Fruit fly (Drosophila melanogaster) whole organism, embryonic: ENCODE results near the gene Acat1.

Experiments used
- CG10654 ChIP-seq: fragments of 200-800 bp; sonication (Bioruptor generic); optimal IDR thresholded peaks from 2 replicates; lab custom pipeline; 2016; ENCODE audit warnings: missing biosample characterization, missing genetic modification characterization
- CG10979 ChIP-seq: fragments of 200-800 bp; sonication (Bioruptor generic); optimal IDR thresholded peaks from 2 replicates; lab custom pipeline; 2018; ENCODE audit warnings: missing biosample characterization, mild to moderate bottlenecking, missing genetic modification characterization, moderate library complexity
- CG11247 ChIP-seq: fragments of 200-800 bp; sonication (Bioruptor generic); IDR thresholded peaks from 2 replicates; pipeline ENCODE4 v1.3.6; 2022; ENCODE audit warnings: missing biosample characterization, missing genetic modification characterization
- CG11504 ChIP-seq: fragments of 200-800 bp; sonication (Bioruptor generic); optimal IDR thresholded peaks from 3 replicates; lab custom pipeline; 2019; ENCODE audit warnings: missing biosample characterization, mild to moderate bottlenecking, missing genetic modification characterization, moderate library complexity
- CG11696 ChIP-seq: fragments of 200-800 bp; sonication (Bioruptor generic); IDR thresholded peaks from 2 replicates; pipeline ENCODE4 v1.3.6; 2022; ENCODE audit warnings: missing biosample characterization, missing genetic modification characterization
- CG12299 ChIP-seq: fragments of 200-800 bp; sonication (Bioruptor generic); optimal IDR thresholded peaks from 2 replicates; lab custom pipeline; 2018; ENCODE audit warnings: missing biosample characterization, mild to moderate bottlenecking, missing genetic modification characterization
- CG14965 ChIP-seq: fragments of 200-800 bp; sonication (Bioruptor generic); optimal IDR thresholded peaks from 2 replicates; lab custom pipeline; 2016; ENCODE audit warnings: missing biosample characterization, missing genetic modification characterization, borderline replicate concordance
- CG17361 ChIP-seq: fragments of 200-800 bp; sonication (Bioruptor generic); IDR thresholded peaks from 3 replicates; pipeline ENCODE4 v1.3.6; 2022; ENCODE audit warnings: missing biosample characterization, missing genetic modification characterization
- CG17829 ChIP-seq: fragments of 200-800 bp; optimal IDR thresholded peaks from 2 replicates; lab custom pipeline; 2019; ENCODE audit warnings: missing biosample characterization, mild to moderate bottlenecking, missing genetic modification characterization, moderate library complexity
- CG18764 ChIP-seq: fragments of 200-800 bp; sonication (Bioruptor generic); optimal IDR thresholded peaks from 3 replicates; lab custom pipeline; 2016; ENCODE audit warnings: missing biosample characterization, missing genetic modification characterization
- CG2199 ChIP-seq: fragments of 200-800 bp; sonication (Bioruptor generic); IDR thresholded peaks from 3 replicates; pipeline ENCODE4 v1.3.6; 2022; ENCODE audit warnings: missing biosample characterization, missing genetic modification characterization
- CG32772 ChIP-seq: fragments of 200-800 bp; sonication (Bioruptor generic); IDR thresholded peaks from 2 replicates; pipeline ENCODE4 v1.3.6; 2022; ENCODE audit warnings: missing biosample characterization, missing genetic modification characterization
- CG3838 ChIP-seq: fragments of 200-800 bp; sonication (Bioruptor generic); optimal IDR thresholded peaks from 3 replicates; lab custom pipeline; 2016; ENCODE audit warnings: missing biosample characterization, missing genetic modification characterization
- CG4328 ChIP-seq: fragments of 200-800 bp; sonication (Bioruptor generic); optimal IDR thresholded peaks from 3 replicates; lab custom pipeline; 2017; ENCODE audit warnings: missing biosample characterization, missing genetic modification reagents, missing genetic modification characterization
- CG4730 ChIP-seq: fragments of 200-800 bp; sonication (Bioruptor generic); IDR thresholded peaks from 2 replicates; pipeline ENCODE4 v1.3.6; 2022; ENCODE audit warnings: missing biosample characterization, missing genetic modification characterization
- CG4820 ChIP-seq: fragments of 200-800 bp; sonication (Bioruptor generic); optimal IDR thresholded peaks from 3 replicates; lab custom pipeline; 2016; ENCODE audit warnings: missing biosample characterization, missing genetic modification characterization
- CG6272 ChIP-seq: fragments of 200-800 bp; sonication (Bioruptor generic); IDR thresholded peaks from 2 replicates; pipeline ENCODE4 v1.3.6; 2022; ENCODE audit warnings: missing biosample characterization, missing genetic modification characterization
- CG6654 ChIP-seq: fragments of 200-800 bp; sonication (Bioruptor generic); optimal IDR thresholded peaks from 2 replicates; lab custom pipeline; 2017; ENCODE audit warnings: missing biosample characterization, mild to moderate bottlenecking, missing genetic modification characterization
- CG7839 ChIP-seq: fragments of 200-800 bp; sonication (Bioruptor generic); optimal IDR thresholded peaks from 3 replicates; lab custom pipeline; 2018; ENCODE audit warnings: missing biosample characterization, mild to moderate bottlenecking, missing genetic modification characterization, moderate library complexity
- CG7987 ChIP-seq: fragments of 200-800 bp; sonication (Bioruptor generic); optimal IDR thresholded peaks from 2 replicates; lab custom pipeline; 2018; ENCODE audit warnings: missing biosample characterization, mild to moderate bottlenecking, missing genetic modification characterization, moderate library complexity
- Doc3 ChIP-seq: fragments of 200-800 bp; sonication (Bioruptor generic); IDR thresholded peaks from 3 replicates; pipeline ENCODE4 v1.3.6; 2022; ENCODE audit warnings: missing biosample characterization, missing genetic modification characterization; ENCODE audit not compliant: partially characterized antibody
- Ets65A ChIP-seq: fragments of 200-800 bp; sonication (Bioruptor generic); peaks from one replicate; lab custom pipeline; 2016; ENCODE audit warnings: missing biosample characterization, missing genetic modification characterization
- HmgD ChIP-seq: fragments of 200-800 bp; sonication (Bioruptor generic); optimal IDR thresholded peaks from 3 replicates; lab custom pipeline; 2016; ENCODE audit warnings: missing biosample characterization, missing genetic modification characterization
- Hr39 ChIP-seq: fragments of >200 bp; optimal IDR thresholded peaks from 2 replicates; lab custom pipeline; 2017
- MTF-1 ChIP-seq: fragments of 200-800 bp; sonication (Bioruptor generic); optimal IDR thresholded peaks from 2 replicates; lab custom pipeline; 2018; ENCODE audit warnings: missing biosample characterization, mild to moderate bottlenecking, missing genetic modification characterization, borderline replicate concordance
- Meics ChIP-seq: fragments of 200-800 bp; sonication (Bioruptor generic); optimal IDR thresholded peaks from 2 replicates; lab custom pipeline; 2017; ENCODE audit warnings: missing biosample characterization, mild to moderate bottlenecking, missing genetic modification characterization
- NK7.1 ChIP-seq: fragments of 200-800 bp; sonication (Bioruptor generic); optimal IDR thresholded peaks from 3 replicates; lab custom pipeline; 2016; ENCODE audit warnings: missing biosample characterization, missing genetic modification characterization
- Nf-YA ChIP-seq: fragments of 200-800 bp; sonication (Bioruptor generic); IDR thresholded peaks from 2 replicates; pipeline ENCODE4 v1.3.6; 2022; ENCODE audit warnings: missing biosample characterization, missing genetic modification characterization
- ab ChIP-seq: fragments of 200-800 bp; sonication (Bioruptor generic); optimal IDR thresholded peaks from 2 replicates; lab custom pipeline; 2016; ENCODE audit warnings: missing biosample characterization, missing genetic modification characterization
- bab2 ChIP-seq: fragments of 200-800 bp; sonication (Bioruptor generic); optimal IDR thresholded peaks from 2 replicates; lab custom pipeline; 2016; ENCODE audit warnings: missing biosample characterization, missing genetic modification characterization
- br ChIP-seq: fragments of >200 bp; optimal IDR thresholded peaks from 2 replicates; lab custom pipeline; 2017
- cas ChIP-seq: fragments of 200-800 bp; sonication (Bioruptor generic); IDR thresholded peaks from 2 replicates; pipeline ENCODE4 v1.3.6; 2022; ENCODE audit warnings: missing biosample characterization, missing genetic modification characterization
- danr ChIP-seq: fragments of 200-800 bp; sonication (Bioruptor generic); IDR thresholded peaks from 2 replicates; pipeline ENCODE4 v1.3.6; 2022; ENCODE audit warnings: missing biosample characterization, missing genetic modification characterization
- dati ChIP-seq: fragments of 200-800 bp; sonication (Bioruptor generic); IDR thresholded peaks from 2 replicates; pipeline ENCODE4 v1.3.6; 2022; ENCODE audit warnings: missing biosample characterization, missing genetic modification characterization
- dimm ChIP-seq: fragments of 200-800 bp; sonication (Bioruptor generic); IDR thresholded peaks from 2 replicates; pipeline ENCODE4 v1.3.6; 2022; ENCODE audit warnings: missing biosample characterization, missing genetic modification characterization
- disco-r ChIP-seq: fragments of 200-800 bp; sonication (Bioruptor generic); optimal IDR thresholded peaks from 2 replicates; lab custom pipeline; 2016; ENCODE audit warnings: missing biosample characterization, missing genetic modification characterization
- dmrt99B ChIP-seq: fragments of 200-800 bp; sonication (Bioruptor generic); optimal IDR thresholded peaks from 2 replicates; lab custom pipeline; 2018; ENCODE audit warnings: missing biosample characterization, mild to moderate bottlenecking, missing genetic modification characterization, moderate library complexity
- grn ChIP-seq: fragments of 200-800 bp; sonication (Bioruptor generic); optimal IDR thresholded peaks from 3 replicates; lab custom pipeline; 2017; ENCODE audit warnings: missing biosample characterization, missing genetic modification characterization
- h ChIP-seq: fragments of >200 bp; optimal IDR thresholded peaks from 2 replicates; lab custom pipeline; 2017
- ham ChIP-seq: fragments of 200-800 bp; sonication (Bioruptor generic); IDR thresholded peaks from 2 replicates; pipeline ENCODE4 v1.3.6; 2022; ENCODE audit warnings: missing biosample characterization, missing genetic modification characterization
- hb ChIP-seq: fragments of 200-800 bp; sonication (Bioruptor generic); IDR thresholded peaks from 3 replicates; pipeline ENCODE4 v1.3.6; 2022; ENCODE audit warnings: missing biosample characterization, missing genetic modification characterization; ENCODE audit not compliant: partially characterized antibody
- hth ChIP-seq: fragments of >200 bp; optimal IDR thresholded peaks from 2 replicates; lab custom pipeline; 2017; ENCODE audit warnings: inconsistent platforms
- lab ChIP-seq: fragments of 200-800 bp; sonication (Bioruptor generic); optimal IDR thresholded peaks from 3 replicates; lab custom pipeline; 2017; ENCODE audit warnings: missing biosample characterization, missing genetic modification characterization, mild to moderate bottlenecking, moderate library complexity, missing genetic modification reagents
- nau ChIP-seq: fragments of 200-800 bp; sonication (Bioruptor generic); optimal IDR thresholded peaks from 3 replicates; lab custom pipeline; 2017; ENCODE audit warnings: missing biosample characterization, mild to moderate bottlenecking, missing genetic modification characterization, missing genetic modification reagents
- org-1 ChIP-seq: fragments of 200-800 bp; sonication (Bioruptor generic); optimal IDR thresholded peaks from 2 replicates; lab custom pipeline; 2017; ENCODE audit warnings: missing biosample characterization, missing genetic modification characterization
- pros ChIP-seq: fragments of 200-800 bp; sonication (Bioruptor generic); optimal IDR thresholded peaks from 3 replicates; lab custom pipeline; 2019; ENCODE audit warnings: missing biosample characterization, mild to moderate bottlenecking, missing genetic modification characterization, moderate library complexity
- repo ChIP-seq: fragments of 200-800 bp; sonication (Bioruptor generic); optimal IDR thresholded peaks from 2 replicates; lab custom pipeline; 2016; ENCODE audit warnings: missing biosample characterization, missing genetic modification characterization
- sens-2 ChIP-seq: fragments of 200-800 bp; sonication (Bioruptor generic); IDR thresholded peaks from 2 replicates; pipeline ENCODE4 v1.3.6; 2022; ENCODE audit warnings: missing biosample characterization, missing genetic modification characterization
- shn ChIP-seq: fragments of 200-800 bp; sonication (Bioruptor generic); optimal IDR thresholded peaks from 3 replicates; lab custom pipeline; 2016; ENCODE audit warnings: missing biosample characterization, missing genetic modification characterization
- slp2 ChIP-seq: fragments of 200-800 bp; sonication (Bioruptor generic); optimal IDR thresholded peaks from 2 replicates; lab custom pipeline; 2016; ENCODE audit warnings: missing biosample characterization, missing genetic modification characterization
- sr ChIP-seq: fragments of 200-800 bp; sonication (Bioruptor generic); IDR thresholded peaks from 3 replicates; pipeline ENCODE4 v1.3.6; 2022; ENCODE audit warnings: missing biosample characterization, missing genetic modification characterization
- stc ChIP-seq: fragments of 200-800 bp; sonication (Bioruptor generic); IDR thresholded peaks from 2 replicates; pipeline ENCODE4 v1.3.6; 2022; ENCODE audit warnings: missing biosample characterization, missing genetic modification characterization

The Acat1 gene

DNA sequence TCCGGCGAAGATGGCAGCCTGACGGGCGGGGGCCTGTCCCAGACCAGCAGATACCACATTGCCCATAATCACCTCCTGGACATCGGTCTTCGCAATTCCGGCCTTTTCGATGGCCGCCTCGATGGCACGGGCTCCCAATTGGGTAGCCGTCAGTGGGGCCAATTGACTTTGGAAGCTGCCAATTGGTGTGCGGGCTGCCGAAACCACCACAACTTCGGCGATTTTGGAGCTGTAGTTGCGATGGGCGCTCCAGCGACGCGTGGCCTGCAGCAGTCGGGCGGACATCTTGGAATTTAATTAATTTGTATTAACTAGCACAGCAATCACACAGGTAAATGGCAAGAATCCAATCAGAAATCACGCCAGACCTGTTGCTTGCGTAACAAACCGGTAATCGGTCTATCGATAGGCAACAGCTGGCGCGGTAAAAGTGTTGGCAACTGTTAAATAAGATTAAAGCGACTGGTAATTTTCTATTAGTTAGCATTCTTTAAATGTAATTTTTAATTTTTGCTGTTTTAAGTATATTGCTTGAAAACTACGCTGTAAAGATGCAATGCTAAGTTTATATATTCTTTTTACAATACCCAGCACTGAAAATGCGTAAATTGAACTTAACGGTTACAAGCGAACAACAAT lies at the start of gene Acat1 (continued):
- no peak for TF ChIP-seq hb
- TF ChIP-seq CG11696 = no peak
- TF ChIP-seq Ets65A (GFP tag; lab: Kevin White, UChicago) = peak; percentile 75
- peak; percentile 29 for TF ChIP-seq HmgD (GFP tag; lab: Kevin White, UChicago)
- peak; percentile 15 for TF ChIP-seq CG18764 (GFP tag; lab: Kevin White, UChicago)
- TF ChIP-seq CG7987 (GFP tag; lab: Kevin White, UChicago) = peak; percentile 19
- TF ChIP-seq MTF-1 (GFP tag; lab: Kevin White, UChicago) = peak; percentile 6
- no peak for TF ChIP-seq CG6654 (GFP tag; lab: Kevin White, UChicago)
- peak; percentile 8 for TF ChIP-seq CG12299
- TF ChIP-seq pros (GFP tag; lab: Kevin White, UChicago) = no peak
- TF ChIP-seq CG4820 (GFP tag; lab: Kevin White, UChicago) = peak; percentile 34
- peak; percentile 41; the same call in 1 of the 2 replicates for TF ChIP-seq CG11247 (GFP tag; lab: Robert Waterston, UW)
- TF ChIP-seq hth (lab: Kevin White, UChicago) = no peak
- no peak for TF ChIP-seq br (lab: Kevin White, UChicago)
- peak; percentile 72 for TF ChIP-seq lab (GFP tag; lab: Kevin White, UChicago)
- TF ChIP-seq repo = peak; percentile 42
- TF ChIP-seq disco-r (GFP tag; lab: Kevin White, UChicago) = no peak
- no peak for TF ChIP-seq dimm (GFP tag; lab: Robert Waterston, UW)
- TF ChIP-seq shn (GFP tag; lab: Kevin White, UChicago) = no peak
- no peak for TF ChIP-seq Hr39
- TF ChIP-seq CG3838 (GFP tag; lab: Kevin White, UChicago) = no peak
- TF ChIP-seq grn (GFP tag; lab: Kevin White, UChicago) = no peak
- peak; percentile 43 for TF ChIP-seq CG17829 (tag; lab: Kevin White, UChicago)
- 0 out of 3 replicates have a peak, but pooled peaks have one; percentile 17 for TF ChIP-seq Doc3 (GFP tag; lab: Robert Waterston, UW)
- no peak for TF ChIP-seq CG17361
- peak; percentile 52 for TF ChIP-seq Meics (GFP tag; lab: Kevin White, UChicago)
- 0 out of 2 replicates have a peak, but pooled peaks have one; percentile 11 for TF ChIP-seq Nf-YA
- no peak for TF ChIP-seq ham (GFP tag; lab: Robert Waterston, UW)
- no peak for TF ChIP-seq danr (GFP tag; lab: Robert Waterston, UW)
- no peak for TF ChIP-seq CG4328 (GFP tag; lab: Kevin White, UChicago)
- no peak for TF ChIP-seq sr
- TF ChIP-seq bab2 (GFP tag; lab: Kevin White, UChicago) = peak; percentile 35
- no peak for TF ChIP-seq h (lab: Kevin White, UChicago)
- TF ChIP-seq stc (GFP tag; lab: Robert Waterston, UW) = peak; percentile 66
- TF ChIP-seq CG14965 = no peak
- TF ChIP-seq CG2199 (GFP tag; lab: Robert Waterston, UW) = 0 out of 3 replicates have a peak, but pooled peaks have one; percentile 15
- TF ChIP-seq dati (GFP tag; lab: Robert Waterston, UW) = no peak
- no peak for TF ChIP-seq CG7839 (tag; lab: Kevin White, UChicago)
- peak; percentile 38 for TF ChIP-seq NK7.1 (GFP tag; lab: Kevin White, UChicago)
- TF ChIP-seq ab (GFP tag; lab: Kevin White, UChicago) = no peak

DNA sequence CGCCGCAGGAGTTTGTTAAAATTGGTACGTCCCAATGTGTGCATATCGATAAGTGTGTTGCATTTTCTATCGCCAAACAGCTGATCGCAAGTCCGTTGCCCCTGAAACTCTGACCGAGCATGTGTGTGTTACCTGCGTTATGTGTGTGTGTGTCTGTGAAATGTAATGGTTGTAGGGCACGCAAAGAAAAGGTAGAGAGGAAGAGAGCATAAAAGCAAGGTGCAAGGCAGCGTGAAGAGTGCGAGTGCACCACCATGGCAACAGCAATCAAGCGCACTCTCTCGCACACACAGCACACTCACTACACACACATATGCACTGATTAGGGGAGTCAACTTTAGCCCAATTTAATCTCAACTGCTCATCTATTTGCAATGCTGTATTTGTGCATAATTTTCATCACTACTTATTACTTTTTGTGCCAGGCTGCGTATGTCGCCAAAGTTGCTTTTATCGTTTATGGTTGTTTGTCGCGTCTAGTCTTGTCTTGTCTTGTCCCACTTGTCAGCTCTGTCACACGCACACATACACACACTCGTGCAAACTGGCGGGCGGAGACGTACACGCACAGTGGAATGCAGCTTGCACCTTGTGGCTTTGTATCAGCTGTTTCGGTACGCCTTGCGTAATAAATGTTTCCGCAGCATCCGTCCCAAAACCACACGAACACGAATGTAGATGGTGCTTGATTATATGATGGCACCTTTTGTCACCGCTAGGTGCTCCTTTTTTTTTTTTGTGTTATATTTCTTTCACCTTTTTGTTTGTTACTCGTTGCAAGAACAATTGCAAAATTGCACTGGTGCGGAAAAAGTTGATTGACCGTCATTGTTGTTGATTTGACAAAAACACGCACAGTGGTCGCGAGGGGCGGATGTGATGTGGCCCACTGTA lies 49.2 kb upstream of the Acat1 start:
- TF ChIP-seq CG10979 (tag; lab: Kevin White, UChicago) (peak; percentile 90), CG11504 (tag; lab: Kevin White, UChicago) (peak; percentile 89), nau (GFP tag; lab: Kevin White, UChicago) (peak; percentile 77), CG10654 (GFP tag; lab: Kevin White, UChicago) (peak; percentile 72), CG32772 (GFP tag; lab: Robert Waterston, UW) (peak; percentile 76), sens-2 (GFP tag; lab: Robert Waterston, UW) (peak; percentile 56), dmrt99B (tag; lab: Kevin White, UChicago) (peak; percentile 90), org-1 (GFP tag; lab: Kevin White, UChicago) (peak; percentile 85), CG6272 (GFP tag; lab: Robert Waterston, UW) (peak; percentile 47; the same call in 1 of the 2 replicates), slp2 (peak; percentile 89), CG4730 (GFP tag; lab: Robert Waterston, UW) (peak; percentile 56), cas (GFP tag; lab: Robert Waterston, UW) (no peak)
